Fruit fly (Drosophila melanogaster) whole organism, embryonic: ENCODE measurements around the gene Vlet.
A peak's percentile ranks its signal among the peaks of the same experiment; 100 is the strongest.

Source experiments
- B-H2 ChIP-seq: fragments of 200-800 bp; sonication (Bioruptor generic); optimal IDR thresholded peaks from 2 replicates; lab custom pipeline; 2018; ENCODE audit warnings: missing biosample characterization, mild to moderate bottlenecking, missing genetic modification characterization
- Bdp1 ChIP-seq: fragments of 200-800 bp; sonication (Bioruptor generic); optimal IDR thresholded peaks from 3 replicates; lab custom pipeline; 2016; ENCODE audit warnings: missing biosample characterization, missing genetic modification characterization
- CG11085 ChIP-seq: fragments of 200-800 bp; sonication (Bioruptor generic); IDR thresholded peaks from 2 replicates; pipeline ENCODE4 v1.3.6; 2022; ENCODE audit warnings: missing biosample characterization, missing genetic modification characterization
- CG11398 ChIP-seq: fragments of 200-800 bp; sonication (Bioruptor generic); optimal IDR thresholded peaks from 2 replicates; lab custom pipeline; 2016; ENCODE audit warnings: missing biosample characterization, missing genetic modification characterization
- CG11504 ChIP-seq: fragments of 200-800 bp; sonication (Bioruptor generic); optimal IDR thresholded peaks from 3 replicates; lab custom pipeline; 2019; ENCODE audit warnings: missing biosample characterization, mild to moderate bottlenecking, missing genetic modification characterization, moderate library complexity
- CG12744 ChIP-seq: fragments of 200-800 bp; sonication (Bioruptor generic); optimal IDR thresholded peaks from 2 replicates; lab custom pipeline; 2016; ENCODE audit warnings: missing biosample characterization, missing genetic modification characterization
- CG14441 ChIP-seq: fragments of 200-800 bp; sonication (Bioruptor generic); IDR thresholded peaks from 2 replicates; pipeline ENCODE4 v1.3.6; 2022; ENCODE audit warnings: missing biosample characterization, missing genetic modification characterization
- CG14860 ChIP-seq: fragments of 200-800 bp; sonication (Bioruptor generic); IDR thresholded peaks from 3 replicates; pipeline ENCODE4 v1.3.6; 2022; ENCODE audit warnings: missing biosample characterization, missing genetic modification characterization; ENCODE audit not compliant: partially characterized antibody
- CG16863 ChIP-seq: fragments of 200-800 bp; sonication (Bioruptor generic); optimal IDR thresholded peaks from 3 replicates; lab custom pipeline; 2016; ENCODE audit warnings: missing biosample characterization, missing genetic modification characterization
- CG17612 ChIP-seq: fragments of 200-800 bp; sonication (Bioruptor generic); IDR thresholded peaks from 2 replicates; pipeline ENCODE4 v1.3.6; 2022; ENCODE audit warnings: missing biosample characterization, missing genetic modification characterization
- CG2199 ChIP-seq: fragments of 200-800 bp; sonication (Bioruptor generic); IDR thresholded peaks from 3 replicates; pipeline ENCODE4 v1.3.6; 2022; ENCODE audit warnings: missing biosample characterization, missing genetic modification characterization
- CG31388 ChIP-seq: fragments of 200-800 bp; sonication (Bioruptor generic); optimal IDR thresholded peaks from 2 replicates; lab custom pipeline; 2016; ENCODE audit warnings: missing biosample characterization, missing genetic modification characterization
- CG3407 ChIP-seq: fragments of 200-800 bp; sonication (Bioruptor generic); optimal IDR thresholded peaks from 2 replicates; lab custom pipeline; 2018; ENCODE audit warnings: missing biosample characterization, mild to moderate bottlenecking, missing genetic modification characterization
- CG42726 ChIP-seq: fragments of 200-800 bp; sonication (Bioruptor generic); IDR thresholded peaks from 2 replicates; pipeline ENCODE4 v1.3.6; 2022; ENCODE audit warnings: missing biosample characterization, missing genetic modification characterization; ENCODE audit not compliant: partially characterized antibody
- CG4404 ChIP-seq: fragments of 200-800 bp; sonication (Bioruptor generic); IDR thresholded peaks from 2 replicates; pipeline ENCODE4 v1.3.6; 2022; ENCODE audit warnings: missing biosample characterization, missing genetic modification characterization
- CG4707 ChIP-seq: fragments of 200-800 bp; sonication (Bioruptor generic); optimal IDR thresholded peaks from 2 replicates; lab custom pipeline; 2018; ENCODE audit warnings: missing biosample characterization, mild to moderate bottlenecking, missing genetic modification characterization, moderate library complexity
- CG7839 ChIP-seq: fragments of 200-800 bp; sonication (Bioruptor generic); optimal IDR thresholded peaks from 3 replicates; lab custom pipeline; 2018; ENCODE audit warnings: missing biosample characterization, mild to moderate bottlenecking, missing genetic modification characterization, moderate library complexity
- CG7928 ChIP-seq: fragments of 200-800 bp; sonication (Bioruptor generic); optimal IDR thresholded peaks from 2 replicates; lab custom pipeline; 2017; ENCODE audit warnings: missing biosample characterization, mild to moderate bottlenecking, missing genetic modification characterization
- CG7987 ChIP-seq: fragments of 200-800 bp; sonication (Bioruptor generic); optimal IDR thresholded peaks from 2 replicates; lab custom pipeline; 2018; ENCODE audit warnings: missing biosample characterization, mild to moderate bottlenecking, missing genetic modification characterization, moderate library complexity
- CG8478 ChIP-seq: fragments of >200 bp; optimal IDR thresholded peaks from 2 replicates; lab custom pipeline; 2018
- CG8944 ChIP-seq: fragments of 200-800 bp; sonication (Bioruptor generic); optimal IDR thresholded peaks from 3 replicates; lab custom pipeline; 2016; ENCODE audit warnings: missing biosample characterization, missing genetic modification characterization
- Camta ChIP-seq: fragments of 200-800 bp; sonication (Bioruptor generic); optimal IDR thresholded peaks from 2 replicates; lab custom pipeline; 2016; ENCODE audit warnings: missing biosample characterization, missing genetic modification characterization
- Dad ChIP-seq: fragments of 200-800 bp; sonication (Bioruptor generic); optimal IDR thresholded peaks from 3 replicates; lab custom pipeline; 2016; ENCODE audit warnings: missing biosample characterization, missing genetic modification characterization
- Dref ChIP-seq: fragments of 200-800 bp; sonication (Bioruptor generic); IDR thresholded peaks from 2 replicates; pipeline ENCODE4 v1.3.6; 2022; ENCODE audit warnings: missing biosample characterization, missing genetic modification characterization
- Hand ChIP-seq: fragments of 200-800 bp; sonication (Bioruptor generic); optimal IDR thresholded peaks from 2 replicates; lab custom pipeline; 2017; ENCODE audit warnings: mild to moderate bottlenecking, missing biosample characterization, missing genetic modification reagents, missing genetic modification characterization
- MBD-R2 ChIP-seq: fragments of 200-800 bp; sonication (Bioruptor generic); IDR thresholded peaks from 2 replicates; pipeline ENCODE4 v1.3.6; 2022; ENCODE audit warnings: missing biosample characterization, missing genetic modification characterization
- MESR4 ChIP-seq: fragments of 200-800 bp; sonication (Bioruptor generic); optimal IDR thresholded peaks from 2 replicates; lab custom pipeline; 2018; ENCODE audit warnings: missing biosample characterization, mild to moderate bottlenecking, missing genetic modification characterization, moderate library complexity
- MTF-1 ChIP-seq: fragments of 200-800 bp; sonication (Bioruptor generic); optimal IDR thresholded peaks from 2 replicates; lab custom pipeline; 2018; ENCODE audit warnings: missing biosample characterization, mild to moderate bottlenecking, missing genetic modification characterization, borderline replicate concordance
- Mes4 ChIP-seq: fragments of 200-800 bp; sonication (Bioruptor generic); optimal IDR thresholded peaks from 2 replicates; lab custom pipeline; 2016; ENCODE audit warnings: missing biosample characterization, missing genetic modification characterization
- TFAM ChIP-seq: fragments of 200-800 bp; sonication (Bioruptor generic); optimal IDR thresholded peaks from 2 replicates; lab custom pipeline; 2017; ENCODE audit warnings: missing biosample characterization, missing genetic modification characterization, inconsistent platforms
- abd-A ChIP-seq: fragments of 200-800 bp; sonication (Bioruptor generic); optimal IDR thresholded peaks from 3 replicates; lab custom pipeline; 2019; ENCODE audit warnings: missing biosample characterization, mild to moderate bottlenecking, missing genetic modification characterization, moderate library complexity
- ac ChIP-seq: fragments of 200-800 bp; sonication (Bioruptor generic); optimal IDR thresholded peaks from 3 replicates; lab custom pipeline; 2017; ENCODE audit warnings: missing biosample characterization, mild to moderate bottlenecking, missing genetic modification characterization
- br ChIP-seq: fragments of >200 bp; optimal IDR thresholded peaks from 2 replicates; lab custom pipeline; 2017
- caup ChIP-seq: fragments of 200-800 bp; sonication (Bioruptor generic); optimal IDR thresholded peaks from 3 replicates; lab custom pipeline; 2017; ENCODE audit warnings: missing biosample characterization, mild to moderate bottlenecking, missing genetic modification characterization, moderate library complexity; ENCODE audit not compliant: severe bottlenecking
- ci ChIP-seq: fragments of 200-800 bp; sonication (Bioruptor generic); IDR thresholded peaks from 3 replicates; pipeline ENCODE4 v1.3.6; 2022; ENCODE audit warnings: missing biosample characterization, missing genetic modification characterization
- crp ChIP-seq, 2 experiments: fragments of 200-800 bp; sonication (Bioruptor generic); optimal IDR thresholded peaks; 2 replicates in 1 of 2; 3 replicates in 1 of 2; lab custom pipeline; 2017; ENCODE audit warnings: missing biosample characterization in 2 of 2, missing genetic modification characterization in 2 of 2, mild to moderate bottlenecking in 1 of 2, moderate library complexity in 1 of 2
- danr ChIP-seq: fragments of 200-800 bp; sonication (Bioruptor generic); IDR thresholded peaks from 2 replicates; pipeline ENCODE4 v1.3.6; 2022; ENCODE audit warnings: missing biosample characterization, missing genetic modification characterization
- en ChIP-seq: fragments of 200-800 bp; sonication (Bioruptor generic); optimal IDR thresholded peaks from 2 replicates; lab custom pipeline; 2016; ENCODE audit warnings: missing biosample characterization, missing genetic modification characterization
- fd102C ChIP-seq: fragments of 200-800 bp; sonication (Bioruptor generic); optimal IDR thresholded peaks from 2 replicates; lab custom pipeline; 2018; ENCODE audit warnings: missing biosample characterization, mild to moderate bottlenecking, missing genetic modification characterization, moderate library complexity
- ftz-f1 ChIP-seq: fragments of 200-800 bp; sonication (Bioruptor generic); optimal IDR thresholded peaks from 2 replicates; lab custom pipeline; 2016; ENCODE audit warnings: missing biosample characterization, missing genetic modification characterization
- ham ChIP-seq: fragments of 200-800 bp; sonication (Bioruptor generic); IDR thresholded peaks from 2 replicates; pipeline ENCODE4 v1.3.6; 2022; ENCODE audit warnings: missing biosample characterization, missing genetic modification characterization
- insv ChIP-seq, 2 experiments: fragments of 200-800 bp; sonication (Bioruptor generic); optimal IDR thresholded peaks; 3 replicates each; lab custom pipeline; 2016 to 2018; ENCODE audit warnings: missing biosample characterization in 2 of 2, missing genetic modification characterization in 2 of 2
- nau ChIP-seq: fragments of 200-800 bp; sonication (Bioruptor generic); optimal IDR thresholded peaks from 3 replicates; lab custom pipeline; 2017; ENCODE audit warnings: missing biosample characterization, mild to moderate bottlenecking, missing genetic modification characterization, missing genetic modification reagents
- salm ChIP-seq: fragments of 200-800 bp; sonication (Bioruptor generic); optimal IDR thresholded peaks from 2 replicates; lab custom pipeline; 2018; ENCODE audit warnings: missing biosample characterization, mild to moderate bottlenecking, missing genetic modification characterization
- seq ChIP-seq: fragments of 200-800 bp; sonication (Bioruptor generic); IDR thresholded peaks from 2 replicates; pipeline ENCODE4 v1.3.6; 2022; ENCODE audit warnings: missing biosample characterization, missing genetic modification characterization
- sna ChIP-seq: fragments of 200-800 bp; sonication (Bioruptor generic); IDR thresholded peaks from 2 replicates; pipeline ENCODE4 v1.3.6; 2022; ENCODE audit warnings: missing biosample characterization, missing genetic modification characterization; ENCODE audit not compliant: partially characterized antibody
- sr ChIP-seq: fragments of 200-800 bp; sonication (Bioruptor generic); IDR thresholded peaks from 3 replicates; pipeline ENCODE4 v1.3.6; 2022; ENCODE audit warnings: missing biosample characterization, missing genetic modification characterization
- tio ChIP-seq: fragments of 200-800 bp; sonication (Bioruptor generic); optimal IDR thresholded peaks from 2 replicates; lab custom pipeline; 2017; ENCODE audit warnings: missing biosample characterization, missing genetic modification characterization, inconsistent platforms
- tna ChIP-seq: fragments of 200-800 bp; sonication (Bioruptor generic); IDR thresholded peaks from 2 replicates; pipeline ENCODE4 v1.3.6; 2022; ENCODE audit warnings: missing biosample characterization, missing genetic modification characterization; ENCODE audit not compliant: partially characterized antibody

Gene Vlet

DNA sequence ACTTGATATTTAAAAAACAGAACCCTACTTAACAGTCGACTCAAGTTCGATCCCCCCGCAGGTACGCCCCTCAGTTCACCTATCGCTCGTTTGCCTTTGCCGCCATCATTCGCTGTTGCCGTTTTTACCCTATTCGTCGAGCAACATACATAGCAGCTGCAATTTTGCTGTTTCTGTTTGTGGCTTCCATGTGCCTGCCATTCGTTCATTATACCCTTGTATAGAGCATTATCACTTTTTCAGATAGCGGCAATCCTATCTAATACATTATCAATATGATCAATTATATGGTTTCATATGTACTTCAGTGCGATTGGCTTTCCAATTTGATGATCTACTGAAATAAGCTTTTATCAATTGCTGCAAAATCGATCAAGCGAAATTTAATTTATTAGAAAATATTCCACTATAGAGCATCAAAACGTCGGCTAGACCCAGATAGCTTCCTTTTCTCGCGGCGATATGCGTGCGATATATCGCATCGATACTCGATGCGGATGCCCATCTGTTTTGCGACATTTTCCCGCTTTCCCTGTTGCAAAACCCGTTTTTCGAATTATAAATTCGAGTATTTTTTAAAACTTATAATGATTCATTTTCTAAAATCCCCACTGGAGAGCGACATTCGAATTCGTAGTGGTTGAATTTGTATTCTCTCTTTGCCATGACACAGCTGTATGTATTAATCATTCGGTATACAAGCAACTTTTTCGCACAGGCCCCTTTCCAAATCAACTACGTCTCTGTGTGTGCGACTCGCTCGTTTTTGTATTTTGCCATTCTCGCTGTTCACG is 37.7 kb upstream of the Vlet start (continued):
- TF ChIP-seq ham (GFP tag; lab: Robert Waterston, UW) (peak; percentile 74), Dad (GFP tag; lab: Kevin White, UChicago) (peak; percentile 72), Hand (peak; percentile 76), CG42726 (GFP tag; lab: Robert Waterston, UW) (no peak), CG3407 (peak; percentile 77), crp (GFP tag; optimal IDR thresholded peaks at IDR 0.05; lab: Kevin White, UChicago) (no peak), sna (GFP tag; lab: Robert Waterston, UW) (peak; percentile 68; the same call in 1 of the 2 replicates), Dref (GFP tag; lab: Robert Waterston, UW) (no peak), B-H2 (peak; percentile 34), tio (peak; percentile 89), fd102C (GFP tag; lab: Kevin White, UChicago) (no peak), abd-A (tag; lab: Kevin White, UChicago) (peak; percentile 18), MTF-1 (GFP tag; lab: Kevin White, UChicago) (peak; percentile 66), CG7987 (GFP tag; lab: Kevin White, UChicago) (peak; percentile 53), CG11504 (tag; lab: Kevin White, UChicago) (peak; percentile 87), sr (GFP tag; lab: Robert Waterston, UW) (no peak), tna (GFP tag; lab: Robert Waterston, UW) (peak; percentile 29; the same call in 1 of the 2 replicates), ftz-f1 (GFP tag; lab: Kevin White, UChicago) (no peak), ci (GFP tag; lab: Robert Waterston, UW) (peak; percentile 42; the same call in 1 of the 3 replicates), CG11398 (GFP tag; lab: Kevin White, UChicago) (peak; percentile 82), CG7839 (peak; percentile 93), CG8478 (lab: Kevin White, UChicago) (no peak), CG14860 (GFP tag; lab: Robert Waterston, UW) (peak; percentile 48; the same call in 2 of the 3 replicates), br (lab: Kevin White, UChicago) (no peak), TFAM (peak; percentile 71), CG8944 (GFP tag; lab: Kevin White, UChicago) (peak; percentile 79), CG4404 (peak; percentile 82), CG4707 (peak; percentile 53), CG11085 (peak; percentile 53), CG16863 (GFP tag; lab: Kevin White, UChicago) (peak; percentile 85), CG7928 (GFP tag; lab: Kevin White, UChicago) (peak; percentile 13), ac (GFP tag; lab: Kevin White, UChicago) (peak; percentile 80), CG2199 (peak; percentile 63; the same call in 2 of the 3 replicates), en (GFP tag; lab: Kevin White, UChicago) (peak; percentile 67), nau (GFP tag; lab: Kevin White, UChicago) (peak; percentile 74), Bdp1 (GFP tag; lab: Kevin White, UChicago) (peak; percentile 77), Mes4 (GFP tag; lab: Kevin White, UChicago) (peak; percentile 56), salm (peak; percentile 80), danr (GFP tag; lab: Robert Waterston, UW) (peak; percentile 82), CG12744 (peak; percentile 79), MBD-R2 (GFP tag; lab: Robert Waterston, UW) (peak; percentile 31; the same call in 1 of the 2 replicates), Camta (peak; percentile 84), CG14441 (GFP tag; lab: Robert Waterston, UW) (peak; percentile 71), MESR4 (GFP tag; lab: Kevin White, UChicago) (peak; percentile 19), seq (GFP tag; lab: Robert Waterston, UW) (peak; percentile 75), CG17612 (GFP tag; lab: Robert Waterston, UW) (peak; percentile 73), CG31388 (GFP tag; lab: Kevin White, UChicago) (peak; percentile 82), caup (GFP tag; lab: Kevin White, UChicago) (peak; percentile 86), insv (GFP tag; optimal IDR thresholded peaks at IDR 0.05; lab: Kevin White, UChicago) (peak; percentile 24 to 45)
